Worm (Caenorhabditis elegans) whole organism, L4 larva: ENCODE results near the gene K12H6.10.
A peak's percentile ranks its signal among the peaks of the same experiment; 100 is the strongest.

Source experiments
- T20F7.1 ChIP-seq: fragments of 200-800 bp; sonication (Bioruptor generic); optimal IDR thresholded peaks from 2 replicates; lab custom pipeline; 2018; ENCODE audit warnings: mild to moderate bottlenecking, missing genetic modification characterization, missing compliant biosample characterization
- T26A8.4 ChIP-seq: fragments of 200-800 bp; sonication (Bioruptor generic); IDR thresholded peaks from 2 replicates; pipeline ENCODE4 v1.3.6; 2022; ENCODE audit warnings: missing genetic modification characterization, missing compliant biosample characterization
- daf-16 ChIP-seq, 3 experiments: sonication (generic microtip); optimal IDR thresholded peaks; 2 replicates each; lab custom pipeline; 2016 to 2017; ENCODE audit warnings: missing genetic modification characterization in 3 of 3, missing genetic modification reagents in 3 of 3, mild to moderate bottlenecking in 2 of 3, missing compliant biosample characterization in 2 of 3, missing biosample characterization in 1 of 3, moderate library complexity in 1 of 3
- fkh-10 ChIP-seq: fragments of 150-350 bp; optimal IDR thresholded peaks from 2 replicates; lab custom pipeline; 2014; ENCODE audit warnings: missing biosample characterization, missing genetic modification reagents, missing genetic modification characterization
- lir-3 ChIP-seq: sonication (generic microtip); optimal IDR thresholded peaks from 2 replicates; lab custom pipeline; 2016; ENCODE audit warnings: mild to moderate bottlenecking, missing genetic modification characterization, missing compliant biosample characterization
- mxl-3 ChIP-seq: fragments of 200-800 bp; sonication (Bioruptor generic); optimal IDR thresholded peaks from 2 replicates; lab custom pipeline; 2018; ENCODE audit warnings: mild to moderate bottlenecking, missing genetic modification characterization, missing compliant biosample characterization
- nhr-10 ChIP-seq: fragments of 150-350 bp; optimal IDR thresholded peaks from 2 replicates; lab custom pipeline; 2014; ENCODE audit warnings: missing biosample characterization, missing genetic modification characterization
- nhr-76 ChIP-seq: fragments of 150-350 bp; optimal IDR thresholded peaks from 2 replicates; lab custom pipeline; 2014; ENCODE audit warnings: missing biosample characterization, missing genetic modification characterization
- pqm-1 ChIP-seq: sonication (generic microtip); optimal IDR thresholded peaks from 2 replicates; lab custom pipeline; 2017; ENCODE audit warnings: missing biosample characterization, missing genetic modification characterization
- unc-130 ChIP-seq: sonication (generic microtip); optimal IDR thresholded peaks from 2 replicates; lab custom pipeline; 2016; ENCODE audit warnings: missing genetic modification reagents, missing genetic modification characterization, missing compliant biosample characterization
- ztf-7 ChIP-seq: fragments of 150-350 bp; optimal IDR thresholded peaks from 2 replicates; lab custom pipeline; 2014; ENCODE audit warnings: missing biosample characterization, missing genetic modification characterization

ce11 chrII:2831173-2831572 is 8.5 kb downstream of the K12H6.10 start, which contains the start of gene K12H6.6:
- TF ChIP-seq pqm-1, result no peak
- TF ChIP-seq nhr-10 (tag; lab: Kevin White, UChicago), result no peak
- no peak for TF ChIP-seq lir-3 (tag; lab: Kevin White, UChicago)
- no peak for TF ChIP-seq ztf-7 (tag; lab: Kevin White, UChicago)
- TF ChIP-seq unc-130 (GFP tag; lab: Kevin White, UChicago), result no peak
- no peak for TF ChIP-seq mxl-3 (GFP tag; lab: Kevin White, UChicago)
- TF ChIP-seq nhr-76 (tag; lab: Kevin White, UChicago), result no peak
- TF ChIP-seq T20F7.1 (GFP tag; lab: Kevin White, UChicago), result no peak
- no peak for TF ChIP-seq T26A8.4 (GFP tag; lab: Robert Waterston, UW)
- no peak for TF ChIP-seq fkh-10
- TF ChIP-seq daf-16 (GFP tag; optimal IDR thresholded peaks at IDR 0.05; lab: Kevin White, UChicago), result no peak
- TF ChIP-seq daf-16 (tag; optimal IDR thresholded peaks at IDR 0.05; lab: Kevin White, UChicago), result peak; percentile 2
